Worm (Caenorhabditis elegans): Measurements from ENCODE around the gene aat-6.

ce11 chrV:11472209-11472608 lies 1.7 kb upstream of the aat-6 start, which contains the start of the genes nas-20 and nas-21:
- TF ChIP-seq lin-13 (tag; optimal IDR thresholded peaks at IDR 0.05) (no peak), nhr-28 (tag; optimal IDR thresholded peaks at IDR 0.05) (no peak), lsy-2 (tag; optimal IDR thresholded peaks at IDR 0.05) (no peak), elt-1 (tag; optimal IDR thresholded peaks at IDR 0.05; ENCODE audit: borderline replicate concordance, insufficient read depth) (no peak), mep-1 (tag; optimal IDR thresholded peaks at IDR 0.05) (no peak), snpc-4 (tag; optimal IDR thresholded peaks at IDR 0.05) (no peak), pha-4 (tag; optimal IDR thresholded peaks at IDR 0.05) (no peak), ztf-11 (tag; optimal IDR thresholded peaks at IDR 0.05) (no peak), sem-2 (GFP tag; optimal IDR thresholded peaks at IDR 0.05) (no peak)
